Worm (Caenorhabditis elegans) whole organism, midembryonic: ENCODE data around the gene hlh-19.
A peak's percentile ranks its signal among the peaks of the same experiment; 100 is the strongest.

Experiments
- T22C8.4 ChIP-seq: fragments of 200-800 bp; sonication (Bioruptor generic); IDR thresholded peaks from 2 replicates; pipeline ENCODE4 v1.3.6; 2022; ENCODE audit warnings: missing genetic modification characterization, missing compliant biosample characterization
- cog-1 ChIP-seq: sonication (generic microtip); optimal IDR thresholded peaks from 2 replicates; lab custom pipeline; 2016; ENCODE audit warnings: missing genetic modification characterization, missing compliant biosample characterization
- flt-1 ChIP-seq: fragments of 200-800 bp; sonication (Bioruptor generic); IDR thresholded peaks from 2 replicates; pipeline ENCODE4 v1.3.6; 2022; ENCODE audit warnings: missing genetic modification characterization, missing compliant biosample characterization
- klf-2 ChIP-seq: fragments of 200-800 bp; sonication (Bioruptor generic); conservative IDR thresholded peaks from 2 replicates; pipeline ENCODE4 v1.3.6; 2022; ENCODE audit warnings: missing genetic modification reagents, missing genetic modification characterization, missing compliant biosample characterization
- med-1 ChIP-seq: sonication (generic microtip); optimal IDR thresholded peaks from 2 replicates; lab custom pipeline; 2017; ENCODE audit warnings: missing genetic modification characterization, mild to moderate bottlenecking, missing compliant biosample characterization, antibody characterized with exemption, missing genetic modification reagents; ENCODE audit not compliant: insufficient read depth
- ref-1 ChIP-seq: fragments of 200-800 bp; sonication (Bioruptor generic); conservative IDR thresholded peaks from 2 replicates; pipeline ENCODE4 v1.3.6; 2022; ENCODE audit warnings: missing genetic modification reagents, missing genetic modification characterization, missing compliant biosample characterization
- tab-1 ChIP-seq: fragments of 200-800 bp; sonication (Bioruptor generic); IDR thresholded peaks from 2 replicates; pipeline ENCODE4 v1.3.6; 2022; ENCODE audit warnings: missing genetic modification characterization, missing compliant biosample characterization
- ztf-23 ChIP-seq: fragments of 200-800 bp; sonication (Bioruptor generic); IDR thresholded peaks from 2 replicates; pipeline ENCODE4 v1.3.6; 2022; ENCODE audit warnings: missing genetic modification reagents, missing genetic modification characterization, missing compliant biosample characterization
- ztf-29 ChIP-seq: fragments of 200-800 bp; sonication (Bioruptor generic); IDR thresholded peaks from 2 replicates; pipeline ENCODE4 v1.3.6; 2022; ENCODE audit warnings: missing genetic modification reagents, missing genetic modification characterization, missing compliant biosample characterization

The hlh-19 gene

DNA sequence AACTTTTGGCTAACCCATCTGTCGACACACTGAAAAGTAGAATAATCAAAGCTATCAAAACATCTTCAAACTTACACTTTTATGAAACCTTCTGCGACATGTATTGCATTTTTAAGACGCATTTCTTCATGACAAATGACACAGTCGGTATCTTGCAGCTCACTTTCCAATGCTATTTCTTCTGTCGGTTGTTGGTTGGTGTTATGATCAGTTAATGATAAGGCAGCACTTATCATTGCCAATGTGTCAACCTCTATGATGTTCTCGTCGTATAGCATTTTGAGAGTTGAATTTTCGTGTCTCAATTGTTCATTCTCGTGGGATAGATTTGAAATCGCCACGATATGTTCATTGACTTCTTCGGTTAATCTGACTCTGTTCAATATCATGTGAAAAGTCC lies 3.7 kb downstream of the hlh-19 start:
- TF ChIP-seq tab-1 (GFP tag; lab: Robert Waterston, UW) (no peak), ztf-23 (GFP tag; lab: Robert Waterston, UW) (no peak), klf-2 (no peak), cog-1 (tag; lab: Kevin White, UChicago) (no peak), med-1 (GFP tag; lab: Kevin White, UChicago) (no peak), T22C8.4 (GFP tag; lab: Robert Waterston, UW) (no peak), flt-1 (GFP tag; lab: Robert Waterston, UW) (no peak), ref-1 (GFP tag; lab: Robert Waterston, UW) (no peak), ztf-29 (no peak)

DNA sequence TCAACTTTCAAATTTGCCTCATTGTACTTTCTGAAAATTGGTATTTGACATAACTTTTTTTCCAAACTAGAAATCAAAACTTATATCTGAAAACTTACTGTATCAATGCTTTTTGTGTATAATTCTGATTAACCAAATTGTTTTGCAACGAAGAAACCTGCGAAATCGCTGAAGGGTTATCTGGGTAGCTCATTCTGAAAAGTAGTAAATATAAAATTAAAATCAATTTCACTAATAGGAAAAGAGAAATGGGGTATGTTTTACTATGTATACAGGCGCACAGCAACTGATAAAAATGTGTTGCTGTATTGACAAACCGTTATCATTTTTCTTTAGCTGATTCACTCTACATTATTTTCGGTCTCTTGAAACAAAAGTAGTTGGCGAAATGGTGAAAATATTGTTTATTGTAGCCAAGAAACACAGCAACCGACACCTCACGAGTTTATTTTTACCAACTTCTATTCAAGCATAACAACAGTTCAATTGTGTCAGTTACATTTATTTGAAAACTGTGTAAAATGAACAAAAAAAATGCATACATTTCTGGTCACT lies 5.8 kb downstream of the hlh-19 start, which contains the start of gene F57C12.2:
Gene F57C12.2, minus strand, starts transcription at position 218 of the 555 bp plus-strand sequence.
- no peak for TF ChIP-seq ref-1 (GFP tag; lab: Robert Waterston, UW)
- TF ChIP-seq T22C8.4 (GFP tag; lab: Robert Waterston, UW), result no peak
- TF ChIP-seq klf-2, result no peak
- no peak for TF ChIP-seq flt-1 (GFP tag; lab: Robert Waterston, UW)
- no peak for TF ChIP-seq cog-1 (tag; lab: Kevin White, UChicago)
- TF ChIP-seq ztf-23 (GFP tag; lab: Robert Waterston, UW), result no peak
- TF ChIP-seq med-1 (GFP tag; lab: Kevin White, UChicago), result no peak
- no peak for TF ChIP-seq ztf-29
- no peak for TF ChIP-seq tab-1 (GFP tag; lab: Robert Waterston, UW)

DNA sequence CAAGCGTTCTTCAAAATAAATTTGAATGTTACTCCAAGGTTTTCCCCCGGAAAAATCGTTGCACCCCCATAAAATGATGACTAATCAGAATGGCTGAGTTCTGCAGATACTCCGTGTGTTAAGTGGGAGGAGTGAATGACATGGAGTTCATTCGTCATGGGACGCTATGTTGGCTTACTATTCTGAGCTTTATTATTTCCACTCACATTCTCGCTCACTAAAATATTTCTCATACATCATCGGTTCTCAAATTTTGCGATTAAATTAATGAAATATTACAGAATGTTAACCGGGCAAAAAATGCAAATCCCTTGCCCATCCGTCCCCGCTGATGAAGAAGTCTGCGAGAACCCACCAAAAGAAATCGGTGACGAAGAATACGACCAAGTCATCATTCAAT lies 14.3 kb downstream of the hlh-19 start, which contains the start of gene F28C10.1:
Gene F28C10.1, plus strand, starts transcription at position 301 of the 400 bp plus-strand sequence.
- TF ChIP-seq med-1 (GFP tag; lab: Kevin White, UChicago) (no peak), cog-1 (tag; lab: Kevin White, UChicago) (no peak), tab-1 (GFP tag; lab: Robert Waterston, UW) (no peak), ztf-29 (no peak), klf-2 (no peak), flt-1 (GFP tag; lab: Robert Waterston, UW) (no peak), ref-1 (GFP tag; lab: Robert Waterston, UW) (no peak), T22C8.4 (GFP tag; lab: Robert Waterston, UW) (no peak), ztf-23 (GFP tag; lab: Robert Waterston, UW) (no peak)

DNA sequence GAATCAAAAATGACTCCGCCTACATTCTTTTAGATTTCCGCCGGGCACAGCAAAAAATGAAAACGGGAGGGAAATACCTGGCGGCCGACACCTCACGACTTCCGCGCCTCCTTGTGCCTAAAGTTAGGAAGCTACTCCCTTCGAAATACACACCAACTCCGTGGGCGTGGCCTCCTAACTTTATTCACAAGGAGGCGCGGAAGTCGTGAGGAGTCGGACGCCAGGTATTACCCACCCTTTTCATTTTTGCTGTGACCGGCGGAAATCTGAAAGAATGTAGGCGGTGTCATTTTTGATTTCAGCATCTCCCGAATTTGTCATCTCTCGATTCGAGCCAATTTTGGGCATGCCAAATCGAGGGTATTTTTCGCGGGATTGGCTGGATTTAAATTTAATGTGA lies 19.0 kb downstream of the hlh-19 start:
- TF ChIP-seq klf-2, result no peak
- no peak for TF ChIP-seq T22C8.4 (GFP tag; lab: Robert Waterston, UW)
- TF ChIP-seq ztf-29, result no peak
- TF ChIP-seq med-1 (GFP tag; lab: Kevin White, UChicago), result no peak
- TF ChIP-seq flt-1 (GFP tag; lab: Robert Waterston, UW), result no peak
- no peak for TF ChIP-seq ztf-23 (GFP tag; lab: Robert Waterston, UW)

DNA sequence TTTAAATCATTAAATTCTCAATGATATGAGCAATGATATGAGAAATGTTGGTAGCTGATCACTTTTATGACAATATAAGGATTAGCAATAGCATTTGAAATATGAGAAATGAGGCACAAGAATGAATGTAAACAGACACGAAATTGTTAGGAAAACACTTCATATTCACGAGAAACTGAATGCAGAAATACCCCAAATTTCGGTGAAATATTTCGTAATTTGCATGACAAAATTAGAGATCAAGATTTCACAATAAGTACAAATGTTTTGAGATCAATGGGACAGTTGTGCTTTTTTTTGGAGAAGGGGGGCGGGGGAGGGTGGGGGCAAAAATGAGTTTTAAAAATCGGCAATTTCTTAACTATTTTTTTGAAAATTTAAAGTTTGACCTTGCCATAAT lies 20.7 kb downstream of the hlh-19 start:
- TF ChIP-seq klf-2 (no peak), T22C8.4 (GFP tag; lab: Robert Waterston, UW) (no peak), ref-1 (GFP tag; lab: Robert Waterston, UW) (no peak), ztf-29 (no peak), ztf-23 (GFP tag; lab: Robert Waterston, UW) (no peak), flt-1 (GFP tag; lab: Robert Waterston, UW) (no peak)

DNA sequence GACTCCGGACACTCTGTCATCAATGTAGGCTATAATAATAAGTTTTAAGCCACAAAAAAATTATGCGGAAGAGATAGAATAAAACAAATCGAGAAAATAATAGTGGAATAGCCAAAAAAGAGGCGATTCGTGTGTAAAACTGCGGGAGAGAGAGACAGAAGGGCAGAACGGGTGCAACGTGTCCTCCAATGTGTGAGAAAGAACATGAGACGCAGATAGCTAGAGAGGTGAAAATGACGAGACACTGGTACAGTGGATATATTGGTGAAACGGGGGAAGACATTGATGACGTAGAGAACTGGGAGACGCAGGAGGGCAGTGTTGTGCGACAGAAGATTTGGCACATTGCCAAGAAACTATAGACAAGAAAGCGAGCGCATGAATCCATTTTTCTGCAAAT lies 21.4 kb downstream of the hlh-19 start, which contains the start of gene F28C10.3:
Gene F28C10.3, minus strand, starts transcription at position 101 of the 400 bp plus-strand sequence.
- TF ChIP-seq ztf-23 (GFP tag; lab: Robert Waterston, UW) (0 out of 2 replicates have a peak, but pooled peaks have one; percentile 36), cog-1 (tag; lab: Kevin White, UChicago) (peak; percentile 68), ztf-29 (no peak)

DNA sequence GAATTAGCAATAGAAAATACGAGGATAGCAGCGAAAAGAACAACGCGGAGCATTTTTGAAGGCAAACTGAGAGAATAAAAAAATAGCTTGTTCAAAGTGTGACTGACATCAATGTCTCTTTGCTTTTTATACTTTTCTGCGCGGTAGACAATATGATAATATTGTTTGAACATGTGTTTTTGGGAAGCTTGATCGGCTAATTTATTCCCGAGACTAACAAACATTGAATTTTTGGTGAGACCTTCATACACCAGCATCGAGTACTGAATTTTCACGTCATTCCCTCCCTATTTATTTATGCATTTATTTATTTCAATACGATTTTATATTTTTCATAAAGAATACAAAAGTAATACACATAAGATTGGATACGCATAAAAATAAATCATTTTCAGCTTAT lies 26.2 kb downstream of the hlh-19 start, which contains the start of gene B0310.6:
Gene B0310.6, minus strand, starts transcription at position 101 of the 400 bp plus-strand sequence.
- TF ChIP-seq ref-1 (GFP tag; lab: Robert Waterston, UW) (no peak), cog-1 (tag; lab: Kevin White, UChicago) (no peak), T22C8.4 (GFP tag; lab: Robert Waterston, UW) (no peak), flt-1 (GFP tag; lab: Robert Waterston, UW) (no peak), med-1 (GFP tag; lab: Kevin White, UChicago) (no peak), klf-2 (no peak), tab-1 (GFP tag; lab: Robert Waterston, UW) (no peak), ztf-29 (no peak), ztf-23 (GFP tag; lab: Robert Waterston, UW) (no peak)

DNA sequence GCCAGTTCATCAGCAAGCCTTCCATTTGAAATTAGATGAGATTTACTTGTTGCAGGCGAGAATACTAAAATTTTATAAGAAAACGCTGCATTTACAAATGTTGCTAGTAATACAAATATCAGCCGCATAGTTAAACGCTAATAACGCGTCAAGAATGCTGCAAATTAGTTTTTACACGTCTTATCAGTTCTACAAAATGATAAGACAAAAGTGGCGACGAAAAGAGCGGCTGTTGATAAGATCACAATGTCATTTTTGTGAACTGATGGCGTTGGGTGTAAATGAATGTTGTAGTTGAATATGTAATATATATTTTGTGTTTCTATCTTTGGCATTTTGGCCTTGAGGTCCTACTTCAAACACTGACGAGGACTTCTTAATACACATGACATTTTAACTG lies 27.1 kb downstream of the hlh-19 start, which contains the start of gene ugt-46:
Gene ugt-46, minus strand, starts transcription at position 279 of the 400 bp plus-strand sequence.
- TF ChIP-seq tab-1 (GFP tag; lab: Robert Waterston, UW), result no peak
- TF ChIP-seq T22C8.4 (GFP tag; lab: Robert Waterston, UW), result no peak
- TF ChIP-seq ztf-23 (GFP tag; lab: Robert Waterston, UW), result no peak
- TF ChIP-seq ztf-29, result no peak
- no peak for TF ChIP-seq klf-2
- no peak for TF ChIP-seq ref-1 (GFP tag; lab: Robert Waterston, UW)
- no peak for TF ChIP-seq med-1 (GFP tag; lab: Kevin White, UChicago)
- TF ChIP-seq flt-1 (GFP tag; lab: Robert Waterston, UW), result no peak

DNA sequence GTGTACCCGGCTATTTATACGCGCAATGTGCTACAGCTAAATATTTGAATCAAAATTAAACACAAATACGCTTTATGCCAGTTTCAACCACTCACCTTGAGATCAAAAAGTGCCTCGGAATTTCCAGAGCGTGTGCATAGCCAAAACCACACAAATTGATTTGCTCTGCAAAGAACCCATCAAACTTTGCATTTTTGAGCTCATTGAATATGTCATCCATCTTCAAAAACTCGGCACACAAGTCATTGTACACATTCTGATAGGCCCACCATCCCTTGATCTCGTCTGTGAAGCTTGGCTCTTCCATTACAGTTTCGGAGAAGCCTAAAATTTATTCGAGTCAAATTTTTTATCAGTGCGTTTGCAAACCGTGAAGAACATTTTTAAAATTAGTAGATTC lies 27.7 kb downstream of the hlh-19 start:
- TF ChIP-seq ztf-29 (no peak), tab-1 (GFP tag; lab: Robert Waterston, UW) (no peak)

DNA sequence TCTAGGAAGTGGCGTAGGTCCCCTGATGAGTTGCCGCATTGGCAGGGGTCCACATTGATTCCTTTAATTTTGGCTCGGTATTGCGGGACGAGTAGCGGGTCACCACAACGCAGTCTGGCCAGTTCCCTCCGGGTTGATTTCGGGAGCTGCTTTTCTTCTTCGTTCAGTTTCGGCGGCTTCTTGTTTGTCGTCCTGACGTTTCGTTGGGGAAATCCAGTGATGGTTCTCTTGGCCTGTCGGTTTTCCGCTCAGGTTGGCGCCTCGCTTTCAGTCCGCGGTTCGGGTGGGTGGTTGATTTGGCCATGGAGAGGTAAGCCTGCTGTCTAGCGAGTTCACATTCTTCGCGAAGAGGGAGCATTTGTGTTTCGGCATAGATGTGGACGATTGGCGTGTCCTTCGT lies 28.3 kb downstream of the hlh-19 start:
- TF ChIP-seq T22C8.4 (GFP tag; lab: Robert Waterston, UW), result no peak
- no peak for TF ChIP-seq ztf-29
- TF ChIP-seq flt-1 (GFP tag; lab: Robert Waterston, UW), result no peak
- TF ChIP-seq med-1 (GFP tag; lab: Kevin White, UChicago), result no peak
- no peak for TF ChIP-seq tab-1 (GFP tag; lab: Robert Waterston, UW)
- no peak for TF ChIP-seq klf-2
- no peak for TF ChIP-seq ref-1 (GFP tag; lab: Robert Waterston, UW)
- no peak for TF ChIP-seq ztf-23 (GFP tag; lab: Robert Waterston, UW)
- no peak for TF ChIP-seq cog-1 (tag; lab: Kevin White, UChicago)
